Fruit fly (Drosophila melanogaster) whole organism, adult: ENCODE data around the gene trk.

Source experiments
- CG11617 ChIP-seq: fragments of 200-800 bp; sonication (Bioruptor generic); optimal IDR thresholded peaks from 2 replicates; lab custom pipeline; 2017; ENCODE audit warnings: mild to moderate bottlenecking, missing biosample characterization, missing genetic modification reagents, missing genetic modification characterization
- CG14711 ChIP-seq: fragments of 200-800 bp; sonication (Bioruptor generic); optimal IDR thresholded peaks from 2 replicates; lab custom pipeline; 2018; ENCODE audit warnings: missing biosample characterization, mild to moderate bottlenecking, missing genetic modification characterization, moderate library complexity
- CG33017 ChIP-seq: fragments of 200-800 bp; sonication (Bioruptor generic); optimal IDR thresholded peaks from 2 replicates; lab custom pipeline; 2018; ENCODE audit warnings: missing biosample characterization, mild to moderate bottlenecking, missing genetic modification characterization, moderate library complexity
- CG7045 ChIP-seq: fragments of 200-800 bp; sonication (Bioruptor generic); optimal IDR thresholded peaks from 2 replicates; lab custom pipeline; 2017; ENCODE audit warnings: missing biosample characterization, mild to moderate bottlenecking, missing genetic modification characterization
- Mnt ChIP-seq: fragments of 200-800 bp; sonication (Bioruptor generic); optimal IDR thresholded peaks from 2 replicates; lab custom pipeline; 2016; ENCODE audit warnings: missing biosample characterization, mild to moderate bottlenecking, missing genetic modification characterization
- cic ChIP-seq: fragments of 200-800 bp; sonication (Bioruptor generic); optimal IDR thresholded peaks from 2 replicates; lab custom pipeline; 2017; ENCODE audit warnings: missing biosample characterization, mild to moderate bottlenecking, missing genetic modification characterization, moderate library complexity
- tj ChIP-seq: fragments of 200-800 bp; sonication (Bioruptor generic); optimal IDR thresholded peaks from 3 replicates; lab custom pipeline; 2017; ENCODE audit warnings: missing biosample characterization, mild to moderate bottlenecking, missing genetic modification characterization, moderate library complexity

DNA sequence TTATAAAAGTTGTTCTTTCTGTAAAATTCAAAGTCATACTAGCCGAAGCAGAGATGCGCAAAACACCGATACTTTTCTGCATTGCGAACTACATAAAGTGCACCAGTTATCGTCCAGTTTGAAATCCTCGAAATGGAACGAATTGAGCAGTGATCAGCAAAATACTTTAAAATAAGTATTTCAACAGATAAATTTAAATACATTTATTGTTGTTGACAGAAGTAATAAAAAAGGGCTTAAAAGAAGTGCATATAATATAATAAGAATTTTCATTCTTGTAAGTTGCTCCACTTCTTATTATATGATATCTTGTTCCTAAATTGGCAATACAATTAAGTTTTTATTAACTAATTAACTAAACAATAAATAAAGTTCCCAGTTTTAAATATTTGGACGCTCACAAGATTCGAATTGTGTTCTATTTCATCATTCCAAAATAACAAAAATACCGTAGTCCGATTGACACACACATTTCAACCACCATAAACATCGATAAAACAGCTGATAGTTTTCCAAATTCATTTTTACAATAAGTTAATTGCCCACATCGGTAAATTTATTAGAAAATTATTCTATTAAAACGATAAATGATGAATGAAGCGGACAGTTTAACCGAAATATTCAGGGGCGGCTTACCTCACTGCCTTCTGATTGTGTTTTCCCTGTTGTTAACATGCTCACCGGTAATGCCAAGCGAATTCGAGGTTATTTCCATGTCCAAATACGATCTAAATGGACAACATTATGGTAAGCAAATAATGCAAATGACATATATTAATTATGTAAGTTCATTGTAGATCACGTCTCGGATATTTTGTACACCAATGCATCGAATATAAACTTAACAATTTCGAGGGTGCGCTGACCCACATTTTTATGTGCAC is 42.4 kb upstream of the trk start, which contains the start of the genes Usp14 and CG4972:
- no peak for TF ChIP-seq CG33017 (tag; lab: Kevin White, UChicago)
- TF ChIP-seq CG14711, result no peak
- no peak for TF ChIP-seq CG7045 (GFP tag; lab: Kevin White, UChicago)
- no peak for TF ChIP-seq cic
- peak; percentile 19 for TF ChIP-seq CG11617 (GFP tag; lab: Kevin White, UChicago)
- no peak for TF ChIP-seq Mnt (GFP tag; lab: Kevin White, UChicago)
- peak; percentile 5 for TF ChIP-seq tj (GFP tag; lab: Kevin White, UChicago)
